Fruit fly (Drosophila melanogaster) whole organism, embryonic: ENCODE data around the gene CG31459.

Experiments used
- Awh ChIP-seq: fragments of 200-800 bp; sonication (Bioruptor generic); IDR thresholded peaks from 2 replicates; pipeline ENCODE4, ENCODE4 v1.3.6; 2022; ENCODE audit warnings: missing biosample characterization, missing genetic modification characterization
- Bgb ChIP-seq: fragments of 200-800 bp; sonication (Bioruptor generic); IDR thresholded peaks from 2 replicates; pipeline ENCODE4 v1.3.6; 2022; ENCODE audit warnings: missing biosample characterization, missing genetic modification characterization; ENCODE audit not compliant: partially characterized antibody
- Bteb2 ChIP-seq: fragments of 200-800 bp; sonication (Bioruptor generic); optimal IDR thresholded peaks from 2 replicates; lab custom pipeline; 2016; ENCODE audit warnings: missing biosample characterization, missing genetic modification characterization
- CG10147 ChIP-seq: fragments of 200-800 bp; sonication (Bioruptor generic); optimal IDR thresholded peaks from 2 replicates; lab custom pipeline; 2019; ENCODE audit warnings: missing biosample characterization, mild to moderate bottlenecking, missing genetic modification characterization, moderate library complexity
- CG12744 ChIP-seq: fragments of 200-800 bp; sonication (Bioruptor generic); optimal IDR thresholded peaks from 2 replicates; lab custom pipeline; 2016; ENCODE audit warnings: missing biosample characterization, missing genetic modification characterization
- CG12942 ChIP-seq: fragments of 200-800 bp; sonication (Bioruptor generic); optimal IDR thresholded peaks from 3 replicates; lab custom pipeline; 2016; ENCODE audit warnings: missing biosample characterization, missing genetic modification characterization
- CG1602 ChIP-seq: fragments of 200-800 bp; sonication (Bioruptor generic); optimal IDR thresholded peaks from 3 replicates; lab custom pipeline; 2016; ENCODE audit warnings: missing biosample characterization, missing genetic modification characterization
- CG17359 ChIP-seq: fragments of 200-800 bp; sonication (Bioruptor generic); optimal IDR thresholded peaks from 3 replicates; lab custom pipeline; 2018; ENCODE audit warnings: missing biosample characterization, mild to moderate bottlenecking, missing genetic modification characterization, moderate library complexity
- CG18599 ChIP-seq: fragments of 200-800 bp; sonication (Bioruptor generic); optimal IDR thresholded peaks from 3 replicates; lab custom pipeline; 2017; ENCODE audit warnings: missing biosample characterization, missing genetic modification characterization, mild to moderate bottlenecking, moderate library complexity, missing genetic modification reagents
- CG18764 ChIP-seq: fragments of 200-800 bp; sonication (Bioruptor generic); optimal IDR thresholded peaks from 3 replicates; lab custom pipeline; 2016; ENCODE audit warnings: missing biosample characterization, missing genetic modification characterization
- CG30403 ChIP-seq: fragments of 200-800 bp; sonication (Bioruptor generic); optimal IDR thresholded peaks from 3 replicates; lab custom pipeline; 2016; ENCODE audit warnings: missing biosample characterization, missing genetic modification characterization
- CG32767 ChIP-seq: fragments of 200-800 bp; sonication (Bioruptor generic); IDR thresholded peaks from 2 replicates; pipeline ENCODE4 v1.3.6; 2022; ENCODE audit warnings: missing biosample characterization, missing genetic modification characterization
- CG6175 ChIP-seq: fragments of 200-800 bp; sonication (Bioruptor generic); IDR thresholded peaks from 3 replicates; pipeline ENCODE4 v1.3.6; 2022; ENCODE audit warnings: missing biosample characterization, missing genetic modification characterization
- D ChIP-seq, 2 experiments: fragments of 200-800 bp in 1 of 2; fragments of >200 bp in 1 of 2; sonication (Bioruptor generic) in 1 of 2; optimal IDR thresholded peaks; 2 replicates in 1 of 2; 3 replicates in 1 of 2; lab custom pipeline; 2017; ENCODE audit warnings: mild to moderate bottlenecking in 1 of 2, missing biosample characterization in 1 of 2, missing genetic modification characterization in 1 of 2, missing genetic modification reagents in 1 of 2
- Fer1 ChIP-seq: fragments of 200-800 bp; sonication (Bioruptor generic); optimal IDR thresholded peaks from 2 replicates; lab custom pipeline; 2017; ENCODE audit warnings: missing biosample characterization, mild to moderate bottlenecking, missing genetic modification characterization
- Fer2 ChIP-seq: fragments of 200-800 bp; sonication (Bioruptor generic); optimal IDR thresholded peaks from 2 replicates; lab custom pipeline; 2018; ENCODE audit warnings: missing biosample characterization, mild to moderate bottlenecking, missing genetic modification characterization, moderate library complexity
- Hr78 ChIP-seq, 2 experiments: fragments of 200-800 bp in 1 of 2; fragments of >200 bp in 1 of 2; sonication (Bioruptor generic) in 1 of 2; optimal IDR thresholded peaks; 2 replicates each; lab custom pipeline; 2017 to 2019; ENCODE audit warnings: missing biosample characterization in 2 of 2, missing genetic modification characterization in 2 of 2, mild to moderate bottlenecking in 1 of 2, moderate library complexity in 1 of 2
- Hsf ChIP-seq: fragments of 200-800 bp; sonication (Bioruptor generic); optimal IDR thresholded peaks from 3 replicates; lab custom pipeline; 2016; ENCODE audit warnings: missing biosample characterization, missing genetic modification characterization
- Jarid2 ChIP-seq: fragments of 200-800 bp; sonication (Bioruptor generic); optimal IDR thresholded peaks from 3 replicates; lab custom pipeline; 2017; ENCODE audit warnings: mild to moderate bottlenecking, missing biosample characterization, missing genetic modification reagents, missing genetic modification characterization
- Lim3 ChIP-seq: fragments of 200-800 bp; sonication (Bioruptor generic); IDR thresholded peaks from 2 replicates; pipeline ENCODE4 v1.3.6; 2022; ENCODE audit warnings: missing biosample characterization, missing genetic modification characterization
- NC2α ChIP-seq: fragments of 200-800 bp; sonication (Bioruptor generic); optimal IDR thresholded peaks from 2 replicates; lab custom pipeline; 2016; ENCODE audit warnings: missing biosample characterization, missing genetic modification characterization
- Opbp ChIP-seq: fragments of 200-800 bp; sonication (Bioruptor generic); IDR thresholded peaks from 3 replicates; pipeline ENCODE4 v1.3.6; 2022; ENCODE audit warnings: missing biosample characterization, missing genetic modification characterization; ENCODE audit not compliant: partially characterized antibody
- Optix ChIP-seq: fragments of 200-800 bp; sonication (Bioruptor generic); IDR thresholded peaks from 3 replicates; pipeline ENCODE4 v1.3.6; 2022; ENCODE audit warnings: missing biosample characterization, missing genetic modification characterization
- Sry-β ChIP-seq: fragments of 200-800 bp; sonication (Bioruptor generic); optimal IDR thresholded peaks from 2 replicates; lab custom pipeline; 2018; ENCODE audit warnings: missing biosample characterization, mild to moderate bottlenecking, missing genetic modification characterization, moderate library complexity
- Ssrp ChIP-seq: fragments of 200-800 bp; sonication (Bioruptor generic); optimal IDR thresholded peaks from 2 replicates; lab custom pipeline; 2018; ENCODE audit warnings: missing biosample characterization, mild to moderate bottlenecking, missing genetic modification characterization, moderate library complexity
- Tbp ChIP-seq: fragments of >200 bp; optimal IDR thresholded peaks from 2 replicates; lab custom pipeline; 2018; ENCODE audit warnings: missing biosample characterization, missing genetic modification characterization
- al ChIP-seq: fragments of 200-800 bp; sonication (Bioruptor generic); IDR thresholded peaks from 2 replicates; pipeline ENCODE4 v1.3.6; 2022; ENCODE audit warnings: missing biosample characterization, missing genetic modification characterization
- ase ChIP-seq: fragments of 200-800 bp; sonication (Bioruptor generic); IDR thresholded peaks from 3 replicates; pipeline ENCODE4 v1.3.6; 2022; ENCODE audit warnings: missing biosample characterization, missing genetic modification characterization
- chif ChIP-seq, 2 experiments: fragments of 200-800 bp; sonication (Bioruptor generic); optimal IDR thresholded peaks; 3 replicates each; lab custom pipeline; 2016; ENCODE audit warnings: missing biosample characterization in 2 of 2, missing genetic modification characterization in 2 of 2
- crc ChIP-seq: fragments of 200-800 bp; sonication (Bioruptor generic); optimal IDR thresholded peaks from 2 replicates; lab custom pipeline; 2016; ENCODE audit warnings: missing biosample characterization, missing genetic modification characterization
- crol ChIP-seq: fragments of 200-800 bp; sonication (Bioruptor generic); IDR thresholded peaks from 2 replicates; pipeline ENCODE4 v1.3.6; 2022; ENCODE audit warnings: missing biosample characterization, missing genetic modification characterization
- dan ChIP-seq: fragments of 200-800 bp; sonication (Bioruptor generic); IDR thresholded peaks from 2 replicates; pipeline ENCODE4 v1.3.6; 2022; ENCODE audit warnings: missing biosample characterization, missing genetic modification characterization
- dmrt11E ChIP-seq: fragments of 200-800 bp; sonication (Bioruptor generic); optimal IDR thresholded peaks from 3 replicates; lab custom pipeline; 2018; ENCODE audit warnings: missing biosample characterization, mild to moderate bottlenecking, missing genetic modification characterization, moderate library complexity
- dmrt99B ChIP-seq: fragments of 200-800 bp; sonication (Bioruptor generic); optimal IDR thresholded peaks from 2 replicates; lab custom pipeline; 2018; ENCODE audit warnings: missing biosample characterization, mild to moderate bottlenecking, missing genetic modification characterization, moderate library complexity
- ems ChIP-seq: fragments of 200-800 bp; sonication (Bioruptor generic); optimal IDR thresholded peaks from 3 replicates; lab custom pipeline; 2016; ENCODE audit warnings: missing biosample characterization, missing genetic modification characterization
- luna ChIP-seq: fragments of 200-800 bp; sonication (Bioruptor generic); optimal IDR thresholded peaks from 2 replicates; lab custom pipeline; 2016; ENCODE audit warnings: missing biosample characterization, missing genetic modification characterization
- maf-S ChIP-seq: fragments of 200-800 bp; sonication (Bioruptor generic); optimal IDR thresholded peaks from 2 replicates; lab custom pipeline; 2016; ENCODE audit warnings: missing biosample characterization, missing genetic modification characterization
- org-1 ChIP-seq: fragments of 200-800 bp; sonication (Bioruptor generic); optimal IDR thresholded peaks from 2 replicates; lab custom pipeline; 2017; ENCODE audit warnings: missing biosample characterization, missing genetic modification characterization
- pan ChIP-seq, 4 experiments: fragments of >200 bp in 3 of 4; fragments of 200-800 bp in 1 of 4; sonication (Bioruptor generic) in 1 of 4; optimal IDR thresholded peaks in 3 of 4; IDR thresholded peaks in 1 of 4; 2 replicates each; pipeline versions ENCODE4 v1.3.6 to Lab custom; 2017 to 2022; ENCODE audit warnings: missing biosample characterization in 2 of 4, missing genetic modification characterization in 2 of 4, mixed read lengths in 1 of 4
- pnt ChIP-seq: fragments of 200-800 bp; sonication (Bioruptor generic); optimal IDR thresholded peaks from 3 replicates; lab custom pipeline; 2016; ENCODE audit warnings: missing biosample characterization, missing genetic modification characterization
- pzg ChIP-seq: fragments of 200-800 bp; sonication (Bioruptor generic); optimal IDR thresholded peaks from 3 replicates; lab custom pipeline; 2018; ENCODE audit warnings: missing biosample characterization, mild to moderate bottlenecking, missing genetic modification characterization, moderate library complexity
- run ChIP-seq: fragments of 200-800 bp; sonication (Bioruptor generic); optimal IDR thresholded peaks from 3 replicates; lab custom pipeline; 2018; ENCODE audit warnings: missing biosample characterization, mild to moderate bottlenecking, missing genetic modification characterization
- sd ChIP-seq: fragments of 200-800 bp; sonication (Bioruptor generic); optimal IDR thresholded peaks from 3 replicates; lab custom pipeline; 2018; ENCODE audit warnings: missing biosample characterization, mild to moderate bottlenecking, missing genetic modification characterization, moderate library complexity
- sisA ChIP-seq: fragments of 200-800 bp; sonication (Bioruptor generic); IDR thresholded peaks from 2 replicates; pipeline ENCODE4 v1.3.6; 2022; ENCODE audit warnings: missing biosample characterization, missing genetic modification characterization
- slbo ChIP-seq: fragments of 200-800 bp; sonication (Bioruptor generic); IDR thresholded peaks from 2 replicates; pipeline ENCODE4 v1.3.6; 2022; ENCODE audit warnings: missing biosample characterization, missing genetic modification characterization
- stc ChIP-seq: fragments of 200-800 bp; sonication (Bioruptor generic); IDR thresholded peaks from 2 replicates; pipeline ENCODE4 v1.3.6; 2022; ENCODE audit warnings: missing biosample characterization, missing genetic modification characterization
- tap ChIP-seq: fragments of 200-800 bp; optimal IDR thresholded peaks from 3 replicates; lab custom pipeline; 2019; ENCODE audit warnings: missing biosample characterization, mild to moderate bottlenecking, missing genetic modification characterization, moderate library complexity
- tgo ChIP-seq: fragments of 200-800 bp; sonication (Bioruptor generic); IDR thresholded peaks from 3 replicates; pipeline ENCODE4 v1.3.6; 2022; ENCODE audit warnings: missing biosample characterization, missing genetic modification characterization
- z ChIP-seq: fragments of 200-800 bp; sonication (Bioruptor generic); IDR thresholded peaks from 3 replicates; pipeline ENCODE4 v1.3.6; 2022; ENCODE audit warnings: missing biosample characterization, missing genetic modification characterization
- zfh2 ChIP-seq: fragments of 200-800 bp; sonication (Bioruptor generic); optimal IDR thresholded peaks from 2 replicates; lab custom pipeline; 2016; ENCODE audit warnings: missing biosample characterization, missing genetic modification characterization

CG31459 gene

dm6 chr3R:19830973-19831372 is 9.7 kb upstream of the CG31459 start (continued):
- no peak for TF ChIP-seq Tbp (GFP tag; lab: Kevin White, UChicago)
- no peak for TF ChIP-seq Bgb (GFP tag; lab: Robert Waterston, UW)
- TF ChIP-seq CG30403 (GFP tag; lab: Kevin White, UChicago) = peak; percentile 78
- peak; percentile 64 for TF ChIP-seq CG18599 (GFP tag; lab: Kevin White, UChicago)
- no peak for TF ChIP-seq Jarid2 (GFP tag; lab: Kevin White, UChicago)
- TF ChIP-seq CG32767 (GFP tag; lab: Robert Waterston, UW) = peak; percentile 44; the same call in 1 of the 2 replicates
- no peak for TF ChIP-seq dmrt11E
- TF ChIP-seq Lim3 (GFP tag; lab: Robert Waterston, UW) = no peak
- peak; percentile 64 for TF ChIP-seq al (GFP tag; lab: Robert Waterston, UW)
- TF ChIP-seq Fer1 (GFP tag; lab: Kevin White, UChicago) = peak; percentile 68
- TF ChIP-seq pnt (GFP tag; lab: Kevin White, UChicago) = peak; percentile 3
- peak; percentile 56 for TF ChIP-seq slbo
- TF ChIP-seq tgo = peak; percentile 71
- peak; percentile 43 for TF ChIP-seq CG1602
- peak; percentile 25 to 38 for TF ChIP-seq chif (GFP tag; optimal IDR thresholded peaks at IDR 0.05; lab: Kevin White, UChicago)
- TF ChIP-seq zfh2 (GFP tag; lab: Kevin White, UChicago) = peak; percentile 29
- no peak for TF ChIP-seq crol (GFP tag; lab: Robert Waterston, UW)
- TF ChIP-seq ems (GFP tag; lab: Kevin White, UChicago) = peak; percentile 31
- peak; percentile 51 for TF ChIP-seq run
- TF ChIP-seq pan (optimal IDR thresholded peaks at IDR 0.05; lab: Kevin White, UChicago) = no peak
- TF ChIP-seq pan (GFP tag; optimal IDR thresholded peaks at IDR 0.05 in 1 of 2, IDR thresholded peaks at IDR 0.05 in 1 of 2) = peak in 1 of 2 experiments; percentile 87
- peak; percentile 17 for TF ChIP-seq CG12942
- no peak for TF ChIP-seq crc (GFP tag; lab: Kevin White, UChicago)
- TF ChIP-seq CG6175 (GFP tag; lab: Robert Waterston, UW) = 0 out of 3 replicates have a peak, but pooled peaks have one; percentile 22
- no peak for TF ChIP-seq sisA (GFP tag; lab: Robert Waterston, UW)
- peak; percentile 84 for TF ChIP-seq CG17359 (tag; lab: Kevin White, UChicago)
- TF ChIP-seq CG12744 (GFP tag; lab: Kevin White, UChicago) = no peak
- TF ChIP-seq Bteb2 (GFP tag; lab: Kevin White, UChicago) = peak; percentile 41
- peak; percentile 80 for TF ChIP-seq stc (GFP tag; lab: Robert Waterston, UW)
- no peak for TF ChIP-seq pzg (GFP tag; lab: Kevin White, UChicago)
- TF ChIP-seq maf-S (GFP tag; lab: Kevin White, UChicago) = peak; percentile 29
- TF ChIP-seq Awh (GFP tag; lab: Robert Waterston, UW) = peak; percentile 72
- no peak for TF ChIP-seq ase (GFP tag; lab: Robert Waterston, UW)
- no peak for TF ChIP-seq NC2α (GFP tag; lab: Kevin White, UChicago)
- peak; percentile 47 for TF ChIP-seq Hsf
- TF ChIP-seq Ssrp (tag; lab: Kevin White, UChicago) = peak; percentile 50
- no peak for TF ChIP-seq luna (GFP tag; lab: Kevin White, UChicago)
- TF ChIP-seq Optix (GFP tag; lab: Robert Waterston, UW) = no peak
- TF ChIP-seq Fer2 (tag; lab: Kevin White, UChicago) = peak; percentile 26
- TF ChIP-seq Opbp = no peak
- TF ChIP-seq tap (tag; lab: Kevin White, UChicago) = peak; percentile 48
- peak; percentile 86 for TF ChIP-seq dmrt99B (tag; lab: Kevin White, UChicago)
- peak; percentile 32 for TF ChIP-seq sd (tag; lab: Kevin White, UChicago)
- TF ChIP-seq z = no peak
- TF ChIP-seq Hr78 (GFP tag; optimal IDR thresholded peaks at IDR 0.05; lab: Kevin White, UChicago) = no peak
- TF ChIP-seq dan = no peak
- no peak for TF ChIP-seq Sry-β (GFP tag; lab: Kevin White, UChicago)
- no peak for TF ChIP-seq D (optimal IDR thresholded peaks at IDR 0.05; lab: Kevin White, UChicago)
- TF ChIP-seq D (GFP tag; optimal IDR thresholded peaks at IDR 0.05; lab: Kevin White, UChicago) = peak; percentile 24
- TF ChIP-seq CG18764 (GFP tag; lab: Kevin White, UChicago) = peak; percentile 35
- peak; percentile 68 for TF ChIP-seq CG10147 (GFP tag; lab: Kevin White, UChicago)
- peak; percentile 61 for TF ChIP-seq org-1 (GFP tag; lab: Kevin White, UChicago)
